Worm (Caenorhabditis elegans) whole organism, L1 larva: Measurements from ENCODE around the gene Y108G3AL.2.

Experiments
- C16A3.4 ChIP-seq: fragments of 150-350 bp; optimal IDR thresholded peaks from 2 replicates; lab custom pipeline; 2014; ENCODE audit warnings: missing biosample characterization, missing genetic modification characterization
- Y116A8C.19 ChIP-seq: sonication (generic microtip); optimal IDR thresholded peaks from 2 replicates; lab custom pipeline; 2016; ENCODE audit warnings: missing compliant biosample characterization, missing genetic modification characterization, borderline replicate concordance
- aha-1 ChIP-seq: fragments of 150-350 bp; optimal IDR thresholded peaks from 2 replicates; lab custom pipeline; 2014; ENCODE audit warnings: missing biosample characterization, missing genetic modification characterization
- alr-1 ChIP-seq: fragments of 200-800 bp; sonication (Bioruptor generic); optimal IDR thresholded peaks from 2 replicates; lab custom pipeline; 2018; ENCODE audit warnings: borderline replicate concordance, mild to moderate bottlenecking, missing genetic modification characterization, missing compliant biosample characterization
- ceh-8 ChIP-seq: fragments of 200-800 bp; sonication (Bioruptor generic); optimal IDR thresholded peaks from 2 replicates; lab custom pipeline; 2018; ENCODE audit warnings: mild to moderate bottlenecking, missing genetic modification characterization, moderate library complexity, missing compliant biosample characterization
- ceh-88 ChIP-seq: fragments of 200-800 bp; sonication (Bioruptor generic); IDR thresholded peaks from 2 replicates; pipeline ENCODE4 v1.3.6; 2022; ENCODE audit warnings: missing genetic modification characterization, missing compliant biosample characterization
- ces-1 ChIP-seq: fragments of 150-350 bp; optimal IDR thresholded peaks from 2 replicates; lab custom pipeline; 2014; ENCODE audit warnings: missing biosample characterization, missing genetic modification reagents, missing genetic modification characterization
- dpl-1 ChIP-seq, 3 experiments: fragments of 150-350 bp in 2 of 3; sonication (generic microtip) in 1 of 3; optimal IDR thresholded peaks; 2 replicates each; lab custom pipeline; 2014 to 2017; ENCODE audit warnings: missing biosample characterization in 3 of 3, missing genetic modification characterization in 3 of 3, missing genetic modification reagents in 3 of 3
- efl-1 ChIP-seq, 4 experiments: fragments of 150-350 bp; optimal IDR thresholded peaks in 3 of 4; peaks in 1 of 4; 1 replicate in 1 of 4; 2 replicates in 3 of 4; lab custom pipeline; 2014; ENCODE audit warnings: missing biosample characterization in 2 of 4, missing genetic modification characterization in 2 of 4, missing genetic modification reagents in 2 of 4
- efl-3 ChIP-seq: fragments of 200-800 bp; sonication (Bioruptor generic); optimal IDR thresholded peaks from 2 replicates; lab custom pipeline; 2018; ENCODE audit warnings: mild to moderate bottlenecking, missing genetic modification characterization, missing compliant biosample characterization
- egl-13 ChIP-seq: sonication (generic microtip); optimal IDR thresholded peaks from 2 replicates; lab custom pipeline; 2016; ENCODE audit warnings: missing genotype, missing genetic modification reagents, missing genetic modification characterization, missing compliant biosample characterization
- egl-27 ChIP-seq, 2 experiments: fragments of 150-350 bp in 1 of 2; sonication (generic microtip); optimal IDR thresholded peaks; 3 replicates each; lab custom pipeline; 2017 to 2018; ENCODE audit warnings: missing biosample characterization in 2 of 2, missing genetic modification characterization in 2 of 2, missing genetic modification reagents in 2 of 2
- elt-2 ChIP-seq: sonication (generic microtip); optimal IDR thresholded peaks from 2 replicates; lab custom pipeline; 2016; ENCODE audit warnings: missing genetic modification characterization, mild to moderate bottlenecking, inconsistent platforms, missing compliant biosample characterization, missing genetic modification reagents
- elt-3 ChIP-seq, 6 experiments: fragments of 150-350 bp in 1 of 6; sonication (generic microtip); optimal IDR thresholded peaks; 2 replicates each; lab custom pipeline; 2017 to 2018; ENCODE audit warnings: missing biosample characterization in 6 of 6, missing genetic modification characterization in 6 of 6, inconsistent platforms in 1 of 6
- ets-5 ChIP-seq: fragments of 200-800 bp; sonication (Bioruptor generic); IDR thresholded peaks from 2 replicates; pipeline ENCODE4 v1.3.6; 2022; ENCODE audit warnings: missing genetic modification characterization, missing compliant biosample characterization
- fkh-8 ChIP-seq: sonication (generic microtip); optimal IDR thresholded peaks from 2 replicates; lab custom pipeline; 2016; ENCODE audit warnings: mild to moderate bottlenecking, missing genetic modification characterization, missing compliant biosample characterization
- grh-1 ChIP-seq: fragments of 200-800 bp; sonication (Bioruptor generic); IDR thresholded peaks from 2 replicates; pipeline ENCODE4 v1.3.6; 2022; ENCODE audit warnings: missing genetic modification reagents, missing genetic modification characterization, missing compliant biosample characterization
- hlh-4 ChIP-seq: sonication (generic microtip); optimal IDR thresholded peaks from 2 replicates; lab custom pipeline; 2016; ENCODE audit warnings: mild to moderate bottlenecking, missing genetic modification characterization, missing compliant biosample characterization
- lin-13 ChIP-seq: fragments of 150-350 bp; optimal IDR thresholded peaks from 2 replicates; lab custom pipeline; 2014; ENCODE audit warnings: missing biosample characterization, missing genetic modification reagents, missing genetic modification characterization
- lin-35 ChIP-seq, 2 experiments: fragments of 150-350 bp; optimal IDR thresholded peaks; 2 replicates each; lab custom pipeline; 2014; ENCODE audit warnings: missing biosample characterization in 2 of 2, missing genetic modification characterization in 2 of 2, missing genetic modification reagents in 2 of 2
- lir-3 ChIP-seq: sonication (generic microtip); optimal IDR thresholded peaks from 2 replicates; lab custom pipeline; 2016; ENCODE audit warnings: mild to moderate bottlenecking, missing genetic modification characterization, moderate library complexity, missing compliant biosample characterization; ENCODE audit not compliant: poor library complexity
- mdl-1 ChIP-seq, 2 experiments: fragments of 150-350 bp; optimal IDR thresholded peaks; 2 replicates each; lab custom pipeline; 2014 to 2017; ENCODE audit warnings: missing biosample characterization in 2 of 2, missing genetic modification characterization in 2 of 2, inconsistent platforms in 1 of 2
- nhr-12 ChIP-seq: sonication (generic microtip); optimal IDR thresholded peaks from 2 replicates; lab custom pipeline; 2017; ENCODE audit warnings: missing biosample characterization, missing genetic modification characterization
- nhr-20 ChIP-seq: sonication (generic microtip); optimal IDR thresholded peaks from 2 replicates; lab custom pipeline; 2016; ENCODE audit warnings: mild to moderate bottlenecking, missing genetic modification characterization, missing compliant biosample characterization
- nhr-28 ChIP-seq: fragments of 150-350 bp; optimal IDR thresholded peaks from 2 replicates; lab custom pipeline; 2014; ENCODE audit warnings: missing biosample characterization, missing genetic modification characterization
- nhr-85 ChIP-seq: sonication (generic microtip); peaks from one replicate; lab custom pipeline; 2016; ENCODE audit warnings: missing genetic modification characterization, inconsistent platforms, missing compliant biosample characterization
- nhr-90 ChIP-seq: sonication (generic microtip); optimal IDR thresholded peaks from 2 replicates; lab custom pipeline; 2016; ENCODE audit warnings: mild to moderate bottlenecking, missing genetic modification characterization, missing compliant biosample characterization; ENCODE audit not compliant: poor library complexity
- pag-3 ChIP-seq: sonication (generic microtip); optimal IDR thresholded peaks from 2 replicates; lab custom pipeline; 2017; ENCODE audit warnings: missing genetic modification characterization, mild to moderate bottlenecking, missing compliant biosample characterization, antibody characterized with exemption, borderline replicate concordance; ENCODE audit not compliant: insufficient read depth
- pax-3 ChIP-seq: fragments of 200-800 bp; sonication (Bioruptor generic); optimal IDR thresholded peaks from 2 replicates; lab custom pipeline; 2018; ENCODE audit warnings: mild to moderate bottlenecking, missing genetic modification characterization, moderate library complexity, missing compliant biosample characterization
- snpc-4 ChIP-seq: fragments of 150-350 bp; optimal IDR thresholded peaks from 2 replicates; lab custom pipeline; 2014; ENCODE audit warnings: missing biosample characterization, missing genetic modification characterization
- snu-23 ChIP-seq: sonication (generic microtip); optimal IDR thresholded peaks from 2 replicates; lab custom pipeline; 2016; ENCODE audit warnings: missing genetic modification characterization, missing compliant biosample characterization
- sox-4 ChIP-seq: sonication (generic microtip); optimal IDR thresholded peaks from 2 replicates; lab custom pipeline; 2016; ENCODE audit warnings: missing genetic modification characterization, missing compliant biosample characterization
- sptf-1 ChIP-seq: fragments of 150-350 bp; optimal IDR thresholded peaks from 2 replicates; lab custom pipeline; 2014; ENCODE audit warnings: missing biosample characterization, missing genetic modification characterization
- unc-130 ChIP-seq: fragments of 150-350 bp; optimal IDR thresholded peaks from 2 replicates; lab custom pipeline; 2017; ENCODE audit warnings: missing biosample characterization, missing genetic modification characterization, inconsistent platforms
- unc-30 ChIP-seq: sonication (generic microtip); optimal IDR thresholded peaks from 2 replicates; lab custom pipeline; 2017; ENCODE audit warnings: missing biosample characterization, missing genetic modification characterization
- unc-86 ChIP-seq: sonication (generic microtip); optimal IDR thresholded peaks from 2 replicates; lab custom pipeline; 2016; ENCODE audit warnings: missing genetic modification characterization, missing compliant biosample characterization
- ztf-11 ChIP-seq, 2 experiments: sonication (generic microtip); optimal IDR thresholded peaks; 2 replicates each; lab custom pipeline; 2016 to 2017; ENCODE audit warnings: missing genetic modification characterization in 2 of 2, missing biosample characterization in 1 of 2, missing compliant biosample characterization in 1 of 2
- ztf-4 ChIP-seq: fragments of 150-350 bp; optimal IDR thresholded peaks from 2 replicates; lab custom pipeline; 2014; ENCODE audit warnings: missing biosample characterization, missing genetic modification characterization

Y108G3AL.2 gene

ce11 chrV:156044-156869 is 10.5 kb upstream of the Y108G3AL.2 start, which contains the start of gene ttb-1 (continued):
- TF ChIP-seq lir-3 (tag; lab: Kevin White, UChicago): no peak
- peak; percentile 8 for TF ChIP-seq egl-13 (tag; lab: Kevin White, UChicago)
- no peak for TF ChIP-seq alr-1 (tag; lab: Kevin White, UChicago)
- TF ChIP-seq nhr-90 (tag; lab: Kevin White, UChicago): peak; percentile 33
- peak; percentile 57 for TF ChIP-seq nhr-20 (tag; lab: Kevin White, UChicago)
- TF ChIP-seq ztf-4 (tag; lab: Kevin White, UChicago): no peak
- TF ChIP-seq ces-1: no peak
- TF ChIP-seq, all 84 proteins: peak for 35

ce11 chrV:172110-172509 is 5.3 kb downstream of the Y108G3AL.2 start, which contains the start of gene cfap-36:
cfap-36 (minus strand) TSS chrV:172210.
- TF ChIP-seq lin-13 (GFP tag; lab: Kevin White, UChicago): no peak
- TF ChIP-seq nhr-85 (tag; lab: Kevin White, UChicago): peak; percentile 57

ce11 chrV:173437-173836 is 6.7 kb downstream of the Y108G3AL.2 start:
- TF ChIP-seq pax-3: peak; percentile 16
- no peak for TF ChIP-seq ces-1
- peak in 1 of 2 experiments; percentile 21 for TF ChIP-seq efl-1 (optimal IDR thresholded peaks at IDR 0.05; lab: Kevin White, UChicago)
- TF ChIP-seq efl-1 (GFP tag; optimal IDR thresholded peaks at IDR 0.05 in 1 of 2; lab: Kevin White, UChicago): no peak
- peak; percentile 71 for TF ChIP-seq fkh-8
- TF ChIP-seq, all 84 proteins: peak for 3

- TF ChIP-seq pag-3: no peak
- no peak for TF ChIP-seq efl-1 (optimal IDR thresholded peaks at IDR 0.05; lab: Kevin White, UChicago)
- no peak for TF ChIP-seq efl-1 (GFP tag; optimal IDR thresholded peaks at IDR 0.05 in 1 of 2; lab: Kevin White, UChicago)
- TF ChIP-seq dpl-1 (GFP tag; optimal IDR thresholded peaks at IDR 0.05; lab: Kevin White, UChicago): no peak
- no peak for TF ChIP-seq ces-1
- no peak for TF ChIP-seq lin-35 (GFP tag; optimal IDR thresholded peaks at IDR 0.05; lab: Kevin White, UChicago)
- no peak for TF ChIP-seq ztf-4 (tag; lab: Kevin White, UChicago)
- no peak for TF ChIP-seq hlh-4
These were observed 7.7 kb downstream of the Y108G3AL.2 start for ce11 chrV:174520-174919.

ce11 chrV:176870-177467 is 10.2 kb downstream of the Y108G3AL.2 start, which contains the start of gene cul-3:
cul-3 (plus strand) TSS chrV:177417.
- TF ChIP-seq elt-2 (tag; lab: Kevin White, UChicago) (peak; percentile 17), ztf-11 (tag; optimal IDR thresholded peaks at IDR 0.05; lab: Kevin White, UChicago) (peak in 1 of 2 experiments; percentile 11), ceh-88 (GFP tag; lab: Robert Waterston, UW) (no peak), ceh-8 (no peak), unc-86 (tag; lab: Kevin White, UChicago) (peak; percentile 66), sptf-1 (tag; lab: Kevin White, UChicago) (no peak), lin-35 (GFP tag; optimal IDR thresholded peaks at IDR 0.05; lab: Kevin White, UChicago) (peak; percentile 75 to 82), mdl-1 (tag; optimal IDR thresholded peaks at IDR 0.05; lab: Kevin White, UChicago) (peak in 1 of 2 experiments; percentile 45), efl-1 (optimal IDR thresholded peaks at IDR 0.05; lab: Kevin White, UChicago) (peak; percentile 65 to 77), efl-1 (GFP tag; optimal IDR thresholded peaks at IDR 0.05 in 1 of 2; lab: Kevin White, UChicago) (peak; percentile 77 to 98), unc-30 (tag; lab: Kevin White, UChicago) (no peak), ztf-4 (tag; lab: Kevin White, UChicago) (no peak), snu-23 (GFP tag; lab: Kevin White, UChicago) (peak; percentile 77), snpc-4 (tag; lab: Kevin White, UChicago) (peak; percentile 57), egl-27 (tag; optimal IDR thresholded peaks at IDR 0.05; lab: Kevin White, UChicago) (no peak), sox-4 (no peak), nhr-28 (no peak), aha-1 (tag; lab: Kevin White, UChicago) (no peak), ets-5 (GFP tag; lab: Robert Waterston, UW) (no peak), ces-1 (no peak), efl-3 (GFP tag; lab: Kevin White, UChicago) (no peak), elt-3 (tag; optimal IDR thresholded peaks at IDR 0.05; lab: Kevin White, UChicago) (peak in 1 of 6 experiments; percentile 44), grh-1 (GFP tag; lab: Robert Waterston, UW) (peak; percentile 46; the same call in 1 of the 2 replicates), Y116A8C.19 (no peak), dpl-1 (GFP tag; optimal IDR thresholded peaks at IDR 0.05; lab: Kevin White, UChicago) (peak; percentile 59 to 79 (median 78)), C16A3.4 (peak; percentile 32), nhr-12 (tag; lab: Kevin White, UChicago) (no peak), unc-130 (peak; percentile 52), egl-13 (tag; lab: Kevin White, UChicago) (peak; percentile 51)
